Worm (Caenorhabditis elegans): ENCODE results near the gene Y110A2AL.4.
"Not testable (repeated sequence)": the region's sequence is repeated elsewhere in the genome, so short reads cannot be mapped to it uniquely, and the experiment has no call there.

The Y110A2AL.4 gene

ce11 chrII:2839004-2839403 is at the start of gene Y110A2AL.4:
Gene Y110A2AL.4, plus strand, starts transcription at chrII:2839304.
- not testable (repeated sequence) for TF ChIP-seq ets-7 (tag; optimal IDR thresholded peaks at IDR 0.05); ama-1 (optimal IDR thresholded peaks at IDR 0.05); ceh-36 (tag; optimal IDR thresholded peaks at IDR 0.05)

DNA sequence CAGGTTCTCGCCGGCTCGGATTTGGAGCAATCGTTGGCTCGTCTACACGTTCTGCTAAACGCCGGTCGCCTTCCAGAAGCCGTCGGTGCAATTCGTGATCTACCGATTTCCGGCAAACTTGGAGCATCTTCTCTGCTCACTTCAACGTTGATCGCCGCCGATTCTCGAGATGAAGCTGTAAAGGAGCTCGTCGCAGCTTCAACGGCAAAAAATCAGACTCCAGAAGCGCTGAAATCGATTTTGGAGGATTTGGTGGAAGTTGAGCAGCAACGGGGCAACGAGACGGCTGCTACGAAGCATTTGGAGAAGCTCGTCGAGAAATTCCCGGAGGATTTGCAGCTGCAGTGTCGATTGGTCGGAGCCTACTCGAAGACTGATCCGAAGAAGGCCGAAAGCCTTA is 47.4 kb upstream of the Y110A2AL.4 start:
- TF ChIP-seq ceh-36 (tag; optimal IDR thresholded peaks at IDR 0.05): no peak

DNA sequence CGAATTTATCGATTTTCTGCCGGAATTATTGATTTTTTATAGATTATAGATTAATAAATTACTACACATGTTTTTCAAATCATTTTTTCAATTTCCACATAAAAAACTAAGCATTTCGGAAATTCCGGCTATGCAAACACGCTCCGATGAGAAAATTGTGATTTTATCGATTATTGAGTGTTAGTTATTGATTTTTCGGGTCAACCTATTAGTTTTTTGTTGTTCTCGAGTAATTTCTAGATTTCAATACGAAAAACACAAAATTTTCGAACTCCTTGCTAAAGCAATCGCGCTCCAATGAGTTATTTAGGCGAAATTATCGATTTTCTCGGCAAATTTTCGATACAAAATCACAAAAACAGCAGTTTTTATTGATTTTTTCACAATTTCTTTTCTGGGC is 43.7 kb upstream of the Y110A2AL.4 start:
- TF ChIP-seq hmg-4 (GFP tag; optimal IDR thresholded peaks at IDR 0.05) (no peak), hnd-1 (tag; optimal IDR thresholded peaks at IDR 0.05) (no peak), hmbx-1 (tag; optimal IDR thresholded peaks at IDR 0.05) (no peak), B0310.2 (tag; optimal IDR thresholded peaks at IDR 0.05) (no peak), pes-1 (GFP tag; IDR thresholded peaks at IDR 0.05) (no peak), ets-7 (tag; optimal IDR thresholded peaks at IDR 0.05) (no peak), ama-1 (optimal IDR thresholded peaks at IDR 0.05) (no peak), scrt-1 (GFP tag; IDR thresholded peaks at IDR 0.05) (no peak), tra-4 (tag; optimal IDR thresholded peaks at IDR 0.05) (no peak), sea-1 (GFP tag; conservative IDR thresholded peaks at IDR 0.05) (no peak), tbx-37 (GFP tag; conservative IDR thresholded peaks at IDR 0.05) (no peak), tbx-11 (GFP tag; IDR thresholded peaks at IDR 0.05) (no peak)

- TF ChIP-seq scrt-1 (GFP tag; IDR thresholded peaks at IDR 0.05) (no peak), hmg-4 (GFP tag; optimal IDR thresholded peaks at IDR 0.05) (no peak), aly-1 (tag; optimal IDR thresholded peaks at IDR 0.05) (no peak), ceh-13 (GFP tag; optimal IDR thresholded peaks at IDR 0.05) (no peak), F13C5.2 (tag; optimal IDR thresholded peaks at IDR 0.05) (no peak)
These were observed 42.7 kb upstream of the Y110A2AL.4 start for ce11 chrII:2796431-2796830.

DNA sequence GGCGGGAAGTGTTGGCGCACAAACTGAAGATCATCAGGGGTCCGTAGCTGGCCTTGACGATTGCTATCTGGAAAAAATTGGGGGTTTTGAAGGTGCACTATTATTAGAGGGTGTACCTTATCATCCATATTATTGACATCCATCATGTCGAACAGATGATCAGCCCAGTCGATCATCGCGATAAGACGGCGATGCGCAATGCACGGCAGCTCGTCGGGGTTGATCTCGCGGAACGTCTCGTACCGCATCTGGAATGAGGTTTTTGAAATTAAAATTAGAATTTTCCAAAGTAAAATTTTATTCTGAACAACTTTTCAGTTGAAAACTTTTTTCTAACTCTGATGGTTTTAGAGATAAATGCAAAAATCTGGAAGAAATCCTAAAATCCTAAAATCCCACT is 41.2 kb upstream of the Y110A2AL.4 start:
- no peak for TF ChIP-seq B0310.2 (tag; optimal IDR thresholded peaks at IDR 0.05)
- TF ChIP-seq scrt-1 (GFP tag; IDR thresholded peaks at IDR 0.05): no peak
- TF ChIP-seq hmg-4 (GFP tag; optimal IDR thresholded peaks at IDR 0.05): no peak
- no peak for TF ChIP-seq F13C5.2 (tag; optimal IDR thresholded peaks at IDR 0.05)
- no peak for TF ChIP-seq sea-1 (GFP tag; conservative IDR thresholded peaks at IDR 0.05)
- no peak for TF ChIP-seq ets-7 (tag; optimal IDR thresholded peaks at IDR 0.05)
- no peak for TF ChIP-seq tbx-11 (GFP tag; IDR thresholded peaks at IDR 0.05)
- TF ChIP-seq tbx-37 (GFP tag; conservative IDR thresholded peaks at IDR 0.05): no peak
- TF ChIP-seq ama-1 (optimal IDR thresholded peaks at IDR 0.05): no peak
- no peak for TF ChIP-seq flt-1 (GFP tag; IDR thresholded peaks at IDR 0.05)
- TF ChIP-seq pes-1 (GFP tag; IDR thresholded peaks at IDR 0.05): no peak
- TF ChIP-seq hmbx-1 (tag; optimal IDR thresholded peaks at IDR 0.05): no peak
- TF ChIP-seq hnd-1 (tag; optimal IDR thresholded peaks at IDR 0.05): no peak
- no peak for TF ChIP-seq aly-1 (tag; optimal IDR thresholded peaks at IDR 0.05)
- no peak for TF ChIP-seq ceh-36 (tag; optimal IDR thresholded peaks at IDR 0.05)
- TF ChIP-seq tra-4 (tag; optimal IDR thresholded peaks at IDR 0.05): no peak
- TF ChIP-seq ceh-13 (GFP tag; optimal IDR thresholded peaks at IDR 0.05): no peak

- TF ChIP-seq aly-1 (tag; optimal IDR thresholded peaks at IDR 0.05): no peak
- no peak for TF ChIP-seq hnd-1 (tag; optimal IDR thresholded peaks at IDR 0.05)
- TF ChIP-seq ceh-13 (GFP tag; optimal IDR thresholded peaks at IDR 0.05): no peak
- TF ChIP-seq tbx-11 (GFP tag; IDR thresholded peaks at IDR 0.05): no peak
- no peak for TF ChIP-seq B0310.2 (tag; optimal IDR thresholded peaks at IDR 0.05)
- no peak for TF ChIP-seq hmbx-1 (tag; optimal IDR thresholded peaks at IDR 0.05)
- no peak for TF ChIP-seq hmg-4 (GFP tag; optimal IDR thresholded peaks at IDR 0.05)
These were observed 38.4 kb upstream of the Y110A2AL.4 start, which contains the start of gene nhr-119 for ce11 chrII:2800550-2801233. Gene nhr-119, minus strand, starts transcription at chrII:2800600.

- TF ChIP-seq tbx-11 (GFP tag; IDR thresholded peaks at IDR 0.05): no peak
- TF ChIP-seq F13C5.2 (tag; optimal IDR thresholded peaks at IDR 0.05): no peak
- no peak for TF ChIP-seq scrt-1 (GFP tag; IDR thresholded peaks at IDR 0.05)
- no peak for TF ChIP-seq sea-1 (GFP tag; conservative IDR thresholded peaks at IDR 0.05)
- no peak for TF ChIP-seq pes-1 (GFP tag; IDR thresholded peaks at IDR 0.05)
- TF ChIP-seq flt-1 (GFP tag; IDR thresholded peaks at IDR 0.05): no peak
- no peak for TF ChIP-seq ceh-13 (GFP tag; optimal IDR thresholded peaks at IDR 0.05)
- TF ChIP-seq ets-7 (tag; optimal IDR thresholded peaks at IDR 0.05): no peak
- TF ChIP-seq aly-1 (tag; optimal IDR thresholded peaks at IDR 0.05): no peak
- TF ChIP-seq tbx-37 (GFP tag; conservative IDR thresholded peaks at IDR 0.05): no peak
- TF ChIP-seq B0310.2 (tag; optimal IDR thresholded peaks at IDR 0.05): no peak
- TF ChIP-seq ceh-36 (tag; optimal IDR thresholded peaks at IDR 0.05): no peak
- TF ChIP-seq ama-1 (optimal IDR thresholded peaks at IDR 0.05): no peak
- TF ChIP-seq tra-4 (tag; optimal IDR thresholded peaks at IDR 0.05): no peak
These were observed 37.3 kb upstream of the Y110A2AL.4 start for ce11 chrII:2801764-2802163.

- TF ChIP-seq ets-7 (tag; optimal IDR thresholded peaks at IDR 0.05) (no peak), ama-1 (optimal IDR thresholded peaks at IDR 0.05) (no peak), F13C5.2 (tag; optimal IDR thresholded peaks at IDR 0.05) (no peak), tbx-11 (GFP tag; IDR thresholded peaks at IDR 0.05) (no peak), flt-1 (GFP tag; IDR thresholded peaks at IDR 0.05) (no peak), hmg-4 (GFP tag; optimal IDR thresholded peaks at IDR 0.05) (no peak), ceh-13 (GFP tag; optimal IDR thresholded peaks at IDR 0.05) (no peak), pes-1 (GFP tag; IDR thresholded peaks at IDR 0.05) (no peak), hnd-1 (tag; optimal IDR thresholded peaks at IDR 0.05) (no peak), sea-1 (GFP tag; conservative IDR thresholded peaks at IDR 0.05) (no peak), hmbx-1 (tag; optimal IDR thresholded peaks at IDR 0.05) (no peak)
These were observed 36.1 kb upstream of the Y110A2AL.4 start for ce11 chrII:2802804-2803586.
